Worm (Caenorhabditis elegans) whole organism, midembryonic: ENCODE data around the gene mbr-1.

Experiments used
- T22C8.4 ChIP-seq: fragments of 200-800 bp; sonication (Bioruptor generic); IDR thresholded peaks from 2 replicates; pipeline ENCODE4 v1.3.6; 2022; ENCODE audit warnings: missing genetic modification characterization, missing compliant biosample characterization
- cog-1 ChIP-seq: sonication (generic microtip); optimal IDR thresholded peaks from 2 replicates; lab custom pipeline; 2016; ENCODE audit warnings: missing genetic modification characterization, missing compliant biosample characterization
- flt-1 ChIP-seq: fragments of 200-800 bp; sonication (Bioruptor generic); IDR thresholded peaks from 2 replicates; pipeline ENCODE4 v1.3.6; 2022; ENCODE audit warnings: missing genetic modification characterization, missing compliant biosample characterization
- klf-2 ChIP-seq: fragments of 200-800 bp; sonication (Bioruptor generic); conservative IDR thresholded peaks from 2 replicates; pipeline ENCODE4 v1.3.6; 2022; ENCODE audit warnings: missing genetic modification reagents, missing genetic modification characterization, missing compliant biosample characterization
- med-1 ChIP-seq: sonication (generic microtip); optimal IDR thresholded peaks from 2 replicates; lab custom pipeline; 2017; ENCODE audit warnings: missing genetic modification characterization, mild to moderate bottlenecking, missing compliant biosample characterization, antibody characterized with exemption, missing genetic modification reagents; ENCODE audit not compliant: insufficient read depth
- ref-1 ChIP-seq: fragments of 200-800 bp; sonication (Bioruptor generic); conservative IDR thresholded peaks from 2 replicates; pipeline ENCODE4 v1.3.6; 2022; ENCODE audit warnings: missing genetic modification reagents, missing genetic modification characterization, missing compliant biosample characterization
- tab-1 ChIP-seq: fragments of 200-800 bp; sonication (Bioruptor generic); IDR thresholded peaks from 2 replicates; pipeline ENCODE4 v1.3.6; 2022; ENCODE audit warnings: missing genetic modification characterization, missing compliant biosample characterization
- ztf-23 ChIP-seq: fragments of 200-800 bp; sonication (Bioruptor generic); IDR thresholded peaks from 2 replicates; pipeline ENCODE4 v1.3.6; 2022; ENCODE audit warnings: missing genetic modification reagents, missing genetic modification characterization, missing compliant biosample characterization
- ztf-29 ChIP-seq: fragments of 200-800 bp; sonication (Bioruptor generic); IDR thresholded peaks from 2 replicates; pipeline ENCODE4 v1.3.6; 2022; ENCODE audit warnings: missing genetic modification reagents, missing genetic modification characterization, missing compliant biosample characterization

mbr-1 gene

DNA sequence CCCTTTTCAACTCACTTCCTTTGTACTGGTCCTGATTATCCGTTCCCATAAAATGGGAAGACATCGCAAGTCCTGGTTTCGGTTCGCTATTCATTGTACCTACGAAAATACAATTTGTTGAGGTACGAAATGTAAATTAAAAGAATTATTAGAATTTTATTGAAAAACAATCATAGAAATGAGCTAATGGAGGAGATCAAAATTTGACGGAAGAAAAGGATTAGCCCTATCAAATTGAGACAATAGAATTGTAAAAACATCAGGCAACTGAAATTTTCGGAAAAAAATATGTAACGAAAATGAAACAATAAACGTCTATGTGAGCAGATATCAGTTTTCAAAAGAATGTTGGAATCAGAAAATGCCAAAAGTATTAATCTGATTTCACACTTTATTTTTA is at the start of gene mbr-1:
Gene mbr-1, minus strand, starts transcription at position 101 of the 400 bp plus-strand sequence.
- TF ChIP-seq ztf-29 (no peak), cog-1 (tag; lab: Kevin White, UChicago) (no peak), flt-1 (no peak), ref-1 (GFP tag; lab: Robert Waterston, UW) (no peak), tab-1 (GFP tag; lab: Robert Waterston, UW) (no peak), T22C8.4 (GFP tag; lab: Robert Waterston, UW) (no peak), ztf-23 (GFP tag; lab: Robert Waterston, UW) (no peak), klf-2 (GFP tag; lab: Robert Waterston, UW) (no peak), med-1 (GFP tag; lab: Kevin White, UChicago) (no peak)

DNA sequence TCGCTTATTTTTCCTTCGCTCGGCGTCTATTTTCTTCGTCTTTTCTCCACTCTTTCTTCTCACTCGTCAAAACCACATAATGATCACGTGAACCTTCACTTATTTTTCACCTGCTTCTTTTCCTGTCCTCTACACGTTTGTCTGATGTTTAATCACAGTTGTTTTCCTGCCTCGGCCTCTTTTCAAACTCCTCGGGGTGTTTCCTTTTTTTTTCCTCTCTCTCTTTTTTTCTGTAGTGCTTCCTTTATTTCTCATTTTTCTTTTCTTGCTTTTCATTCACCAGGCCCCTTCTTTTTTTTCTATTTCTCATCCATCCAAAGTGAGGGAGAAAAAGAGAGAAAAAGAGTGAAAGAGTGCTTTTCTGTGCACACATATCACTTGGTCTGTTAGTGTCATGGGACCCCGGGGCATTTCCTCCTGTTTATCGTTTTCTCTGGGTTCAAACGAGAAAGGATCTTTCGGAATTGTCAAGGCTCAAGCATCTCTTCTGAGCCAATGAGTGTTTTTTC is 49.2 kb upstream of the mbr-1 start:
- TF ChIP-seq cog-1 (tag; lab: Kevin White, UChicago) (no peak), med-1 (GFP tag; lab: Kevin White, UChicago) (no peak), flt-1 (no peak), ztf-29 (no peak), ref-1 (GFP tag; lab: Robert Waterston, UW) (no peak)

DNA sequence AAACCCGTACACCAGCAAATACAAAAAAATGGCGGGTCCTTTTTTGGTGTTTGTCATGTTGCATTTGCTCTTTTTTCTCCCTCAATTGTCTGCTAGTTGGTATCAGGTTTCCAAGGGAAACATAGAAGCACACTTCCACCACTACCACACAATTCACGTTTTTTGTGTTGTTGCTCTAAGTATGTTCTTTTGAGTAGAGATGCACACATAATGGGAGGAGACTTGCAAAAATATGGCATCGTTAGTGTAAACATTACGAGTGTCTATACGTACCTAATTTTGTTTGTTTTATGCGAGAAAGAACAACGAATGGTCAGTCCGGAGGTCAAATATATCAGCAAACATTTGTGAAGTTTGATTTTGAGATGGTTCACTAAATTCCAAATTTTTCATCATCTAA is 48.1 kb upstream of the mbr-1 start:
- TF ChIP-seq ztf-23 (GFP tag; lab: Robert Waterston, UW) (no peak), med-1 (GFP tag; lab: Kevin White, UChicago) (no peak), ref-1 (GFP tag; lab: Robert Waterston, UW) (no peak), tab-1 (GFP tag; lab: Robert Waterston, UW) (no peak), T22C8.4 (GFP tag; lab: Robert Waterston, UW) (no peak), flt-1 (no peak), cog-1 (tag; lab: Kevin White, UChicago) (no peak), ztf-29 (no peak), klf-2 (GFP tag; lab: Robert Waterston, UW) (no peak)

DNA sequence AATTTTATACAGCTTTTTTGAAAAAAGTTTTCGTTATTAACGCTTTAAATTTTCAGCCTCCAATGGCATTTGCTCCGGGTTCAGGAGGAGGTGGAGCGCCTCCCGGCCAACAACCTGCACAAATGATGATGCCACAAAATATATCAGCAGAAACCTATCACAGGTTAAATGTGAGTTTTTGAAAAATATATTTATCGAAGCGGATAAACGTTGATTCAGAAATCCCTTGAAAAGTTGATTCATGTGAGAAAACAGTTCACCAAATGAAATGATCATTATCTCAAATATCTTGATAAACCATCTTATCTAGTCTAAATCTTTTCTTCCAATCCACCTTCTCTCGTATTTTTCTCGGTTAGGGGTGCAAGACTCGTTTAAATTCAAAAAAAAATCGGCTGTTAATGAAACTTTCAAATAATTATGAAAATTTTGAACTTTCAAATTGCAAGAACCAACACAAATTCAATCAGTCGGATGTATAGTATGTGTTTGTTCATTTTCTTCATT is 47.4 kb upstream of the mbr-1 start, which contains the start of gene sma-9:
Gene sma-9, plus strand, starts transcription at position 51 of the 507 bp plus-strand sequence.
- TF ChIP-seq flt-1 (no peak), med-1 (GFP tag; lab: Kevin White, UChicago) (no peak), cog-1 (tag; lab: Kevin White, UChicago) (no peak), ztf-23 (GFP tag; lab: Robert Waterston, UW) (no peak), tab-1 (GFP tag; lab: Robert Waterston, UW) (no peak), ztf-29 (no peak), T22C8.4 (GFP tag; lab: Robert Waterston, UW) (no peak), ref-1 (GFP tag; lab: Robert Waterston, UW) (no peak)

DNA sequence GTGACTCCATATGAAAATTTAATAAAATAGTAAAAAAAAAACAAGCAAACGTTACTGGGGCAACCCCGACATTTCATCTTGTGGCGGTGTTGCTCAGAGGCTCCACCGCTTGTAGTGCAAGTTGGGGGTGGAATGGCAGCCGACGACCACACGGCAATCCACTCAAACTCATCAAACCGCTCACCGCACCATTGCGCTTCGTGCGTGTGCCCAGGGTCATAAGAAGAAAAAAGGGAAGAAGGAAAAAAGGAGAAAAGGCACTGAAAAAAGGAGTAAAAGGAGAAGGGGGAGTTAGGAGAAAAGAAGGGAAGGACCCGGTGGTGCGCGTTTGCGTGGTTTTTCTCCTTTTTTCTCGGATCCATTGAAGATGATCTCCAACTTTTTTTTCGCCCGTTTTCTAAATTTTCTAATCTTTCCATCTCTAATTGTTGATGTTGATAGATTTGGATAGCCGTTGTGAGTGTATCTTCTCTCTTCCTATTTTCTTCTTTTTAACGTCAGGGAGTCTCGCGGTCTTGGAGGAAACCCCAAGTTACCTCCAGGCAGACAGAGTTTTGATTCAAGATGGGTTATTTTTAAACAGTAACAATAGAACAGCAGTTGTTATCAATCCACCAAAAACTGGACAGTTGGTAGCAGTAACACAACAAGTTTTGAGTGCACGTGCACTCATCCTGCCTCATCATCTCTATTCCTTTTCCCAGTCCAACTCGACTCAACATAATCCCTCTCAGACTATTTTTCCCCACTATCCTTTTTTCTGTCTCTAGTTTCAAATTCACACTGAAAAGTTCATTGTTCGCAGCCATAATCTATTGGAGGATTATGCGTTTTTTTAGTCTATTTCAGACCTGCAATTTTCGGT is 46.7 kb upstream of the mbr-1 start:
- TF ChIP-seq ztf-23 (GFP tag; lab: Robert Waterston, UW): no peak

DNA sequence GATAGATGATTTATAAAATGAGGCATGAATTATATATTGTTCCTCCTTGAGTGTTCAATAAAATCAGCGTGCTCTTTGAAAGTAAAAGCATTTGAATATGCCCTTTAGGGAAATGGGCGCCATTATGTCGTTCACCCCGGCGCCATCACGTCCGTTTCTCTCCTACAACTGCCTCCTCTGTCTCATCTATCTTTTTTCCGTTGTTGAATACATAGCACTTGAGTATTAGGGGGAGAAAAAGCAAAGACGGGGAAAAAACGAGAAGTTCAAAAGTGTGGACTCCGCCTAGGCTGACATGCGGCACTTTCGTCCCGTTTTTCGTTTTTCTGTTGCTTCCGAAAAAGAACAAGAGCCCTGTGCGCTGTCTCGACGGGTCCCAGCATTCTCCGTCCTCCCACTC is 45.8 kb upstream of the mbr-1 start:
- 0 out of 2 replicates have a peak, but pooled peaks have one; percentile 19 for TF ChIP-seq flt-1
- no peak for TF ChIP-seq cog-1 (tag; lab: Kevin White, UChicago)

DNA sequence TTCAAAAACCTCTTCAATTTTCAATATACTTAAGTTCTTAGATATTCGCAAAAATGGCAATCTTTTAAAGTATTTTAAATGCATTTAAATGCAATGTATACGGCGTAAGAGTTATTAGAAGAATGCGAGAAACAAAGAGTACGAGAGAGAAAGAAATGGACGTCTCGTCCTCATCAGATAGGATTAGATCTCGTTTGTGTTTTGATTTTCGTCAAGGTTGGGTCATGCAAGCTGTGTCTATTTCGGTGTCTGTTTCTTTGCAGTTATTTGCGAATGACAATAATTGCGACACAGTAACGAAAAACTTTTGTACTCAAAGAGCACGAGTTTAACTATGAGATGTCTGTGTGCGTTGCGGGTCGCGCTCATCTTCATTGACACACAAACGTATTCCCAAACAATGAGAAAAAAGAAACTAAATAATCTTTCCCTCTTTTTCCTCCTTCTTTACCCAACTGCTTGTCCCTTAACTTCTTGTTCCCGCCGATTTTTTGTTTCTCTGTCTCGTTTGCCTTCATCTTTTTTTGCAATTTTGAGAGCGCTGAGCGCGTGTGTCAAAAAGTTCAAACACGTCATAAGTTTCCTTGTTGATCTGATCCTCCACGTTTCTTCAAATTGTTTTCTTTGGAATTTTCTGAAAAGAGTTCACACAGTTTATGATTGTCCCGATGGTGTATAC is 45.3 kb upstream of the mbr-1 start:
- TF ChIP-seq cog-1 (tag; lab: Kevin White, UChicago): no peak
- no peak for TF ChIP-seq med-1 (GFP tag; lab: Kevin White, UChicago)
- no peak for TF ChIP-seq tab-1 (GFP tag; lab: Robert Waterston, UW)
- TF ChIP-seq klf-2 (GFP tag; lab: Robert Waterston, UW): no peak
- TF ChIP-seq flt-1: no peak

DNA sequence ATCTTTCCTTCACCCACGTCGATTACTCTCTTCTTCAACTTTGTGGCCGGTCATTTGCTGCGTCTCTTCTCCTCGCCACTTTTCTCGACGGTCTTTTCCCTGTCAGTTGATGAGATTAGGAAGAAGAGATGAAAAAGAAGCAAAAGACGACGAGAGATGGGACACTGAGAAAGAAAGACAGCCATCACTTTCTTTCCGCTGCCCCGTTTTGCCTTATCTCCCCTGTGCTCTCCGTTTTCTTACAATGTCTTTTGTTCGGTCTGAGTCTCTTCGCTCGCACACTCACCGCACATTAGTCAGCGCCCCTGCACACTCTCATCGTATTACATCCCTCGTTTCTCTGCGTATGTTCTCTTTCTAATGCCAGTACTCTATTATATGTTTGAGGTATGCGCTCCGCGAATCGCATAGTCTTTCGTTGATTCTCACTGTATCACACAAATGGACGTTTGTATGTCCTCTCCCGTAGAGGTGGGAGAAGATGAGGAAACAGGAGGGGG is 44.3 kb upstream of the mbr-1 start:
- peak; percentile 64; the same call in 1 of the 2 replicates for TF ChIP-seq flt-1
- no peak for TF ChIP-seq ztf-23 (GFP tag; lab: Robert Waterston, UW)
- 0 out of 2 replicates have a peak, but pooled peaks have one; percentile 28 for TF ChIP-seq tab-1 (GFP tag; lab: Robert Waterston, UW)
- TF ChIP-seq cog-1 (tag; lab: Kevin White, UChicago): peak; percentile 96

DNA sequence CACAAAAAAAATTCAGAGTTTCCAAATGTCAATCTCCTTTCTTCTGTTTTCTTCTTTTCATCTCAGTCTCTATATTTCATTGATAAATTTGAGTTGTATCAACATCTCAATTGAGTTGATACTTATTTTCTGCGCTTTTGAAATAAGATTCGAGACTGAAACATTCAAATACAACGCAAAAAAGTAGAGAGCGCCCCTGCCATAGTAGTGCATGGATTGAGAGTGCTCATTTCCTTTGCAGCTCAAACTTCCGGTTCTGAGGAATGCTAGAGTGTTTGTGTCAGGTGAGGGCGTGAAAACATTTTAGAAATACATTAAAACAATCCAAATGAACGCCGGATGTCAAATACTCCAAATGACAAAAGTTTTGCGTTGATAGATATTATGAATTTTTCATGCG is 41.5 kb upstream of the mbr-1 start:
- TF ChIP-seq med-1 (GFP tag; lab: Kevin White, UChicago) (no peak), T22C8.4 (GFP tag; lab: Robert Waterston, UW) (no peak), ztf-23 (GFP tag; lab: Robert Waterston, UW) (no peak), ref-1 (GFP tag; lab: Robert Waterston, UW) (no peak), tab-1 (GFP tag; lab: Robert Waterston, UW) (no peak), klf-2 (GFP tag; lab: Robert Waterston, UW) (no peak), cog-1 (tag; lab: Kevin White, UChicago) (no peak), ztf-29 (no peak), flt-1 (no peak)
